Fruit fly (Drosophila melanogaster): ENCODE results near the gene CG12576.

DNA sequence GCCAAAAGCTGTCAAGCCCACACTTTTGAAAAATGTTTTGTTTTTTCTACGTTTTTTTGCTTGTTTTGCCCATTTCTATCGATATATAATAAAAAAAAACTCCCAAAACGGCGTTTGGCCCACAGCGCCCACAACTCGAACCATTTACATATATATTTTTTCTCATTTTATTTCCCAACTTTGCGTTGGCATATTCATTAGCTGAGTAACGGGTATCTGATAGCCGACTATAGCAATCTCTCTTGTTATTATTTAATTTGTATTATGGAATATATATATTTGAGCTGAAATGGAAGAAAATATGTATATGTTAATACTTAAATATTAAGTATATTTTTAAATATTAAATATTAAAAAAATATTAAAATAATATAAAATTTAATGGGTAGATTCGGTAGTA is 4.3 kb upstream of the CG12576 start:
- no peak for TF ChIP-seq h (GFP tag; optimal IDR thresholded peaks at IDR 0.05)
- TF ChIP-seq usp (GFP tag; optimal IDR thresholded peaks at IDR 0.05), result no peak
- TF ChIP-seq Myc (optimal IDR thresholded peaks at IDR 0.05), result no peak
